Fruit fly (Drosophila melanogaster) whole organism, embryonic: ENCODE data around the gene dsx-c73A.

Experiments
- CG10543 ChIP-seq: fragments of 200-800 bp; sonication (Bioruptor generic); optimal IDR thresholded peaks from 3 replicates; lab custom pipeline; 2017; ENCODE audit warnings: missing biosample characterization, mild to moderate bottlenecking, missing genetic modification characterization, moderate library complexity
- CG10959 ChIP-seq: fragments of 200-800 bp; sonication (Bioruptor generic); IDR thresholded peaks from 2 replicates; pipeline ENCODE4 v1.3.6; 2022; ENCODE audit warnings: missing biosample characterization, missing genetic modification characterization
- CG10979 ChIP-seq: fragments of 200-800 bp; sonication (Bioruptor generic); optimal IDR thresholded peaks from 2 replicates; lab custom pipeline; 2018; ENCODE audit warnings: missing biosample characterization, mild to moderate bottlenecking, missing genetic modification characterization, moderate library complexity
- CG11085 ChIP-seq: fragments of 200-800 bp; sonication (Bioruptor generic); IDR thresholded peaks from 2 replicates; pipeline ENCODE4 v1.3.6; 2022; ENCODE audit warnings: missing biosample characterization, missing genetic modification characterization
- CG12155 ChIP-seq: fragments of 200-800 bp; sonication (Bioruptor generic); optimal IDR thresholded peaks from 3 replicates; lab custom pipeline; 2016; ENCODE audit warnings: missing biosample characterization, missing genetic modification characterization
- CG14965 ChIP-seq: fragments of 200-800 bp; sonication (Bioruptor generic); optimal IDR thresholded peaks from 2 replicates; lab custom pipeline; 2016; ENCODE audit warnings: missing biosample characterization, missing genetic modification characterization, borderline replicate concordance
- CG1529 ChIP-seq: fragments of 200-800 bp; sonication (Bioruptor generic); optimal IDR thresholded peaks from 3 replicates; lab custom pipeline; 2018; ENCODE audit warnings: missing biosample characterization, missing genetic modification characterization
- CG1602 ChIP-seq: fragments of 200-800 bp; sonication (Bioruptor generic); optimal IDR thresholded peaks from 3 replicates; lab custom pipeline; 2016; ENCODE audit warnings: missing biosample characterization, missing genetic modification characterization
- CG16863 ChIP-seq: fragments of 200-800 bp; sonication (Bioruptor generic); optimal IDR thresholded peaks from 3 replicates; lab custom pipeline; 2016; ENCODE audit warnings: missing biosample characterization, missing genetic modification characterization
- CG17328 ChIP-seq: fragments of 200-800 bp; sonication (Bioruptor generic); IDR thresholded peaks from 2 replicates; pipeline ENCODE4 v1.3.6; 2022; ENCODE audit warnings: missing biosample characterization, missing genetic modification characterization
- CG18476 ChIP-seq: fragments of 200-800 bp; sonication (Bioruptor generic); optimal IDR thresholded peaks from 2 replicates; lab custom pipeline; 2016; ENCODE audit warnings: missing biosample characterization, mild to moderate bottlenecking, missing genetic modification characterization
- CG30431 ChIP-seq: fragments of 200-800 bp; sonication (Bioruptor generic); optimal IDR thresholded peaks from 2 replicates; lab custom pipeline; 2017; ENCODE audit warnings: missing biosample characterization, missing genetic modification characterization
- CG3163 ChIP-seq: fragments of 200-800 bp; sonication (Bioruptor generic); optimal IDR thresholded peaks from 3 replicates; lab custom pipeline; 2016; ENCODE audit warnings: missing biosample characterization, missing genetic modification characterization
- CG5245 ChIP-seq: fragments of 200-800 bp; sonication (Bioruptor generic); optimal IDR thresholded peaks from 3 replicates; lab custom pipeline; 2016; ENCODE audit warnings: missing biosample characterization, missing genetic modification characterization
- CG8281 ChIP-seq: fragments of 200-800 bp; sonication (Bioruptor generic); optimal IDR thresholded peaks from 2 replicates; lab custom pipeline; 2018; ENCODE audit warnings: missing biosample characterization, mild to moderate bottlenecking, missing genetic modification characterization, moderate library complexity
- CG8290 ChIP-seq, 3 experiments: fragments of 200-800 bp; sonication (Bioruptor generic); optimal IDR thresholded peaks; 2 replicates each; lab custom pipeline; 2016 to 2019; ENCODE audit warnings: missing biosample characterization in 3 of 3, missing genetic modification characterization in 3 of 3, mild to moderate bottlenecking in 2 of 3, moderate library complexity in 1 of 3
- CG8478 ChIP-seq: fragments of >200 bp; optimal IDR thresholded peaks from 2 replicates; lab custom pipeline; 2018
- CG8924 ChIP-seq: fragments of 200-800 bp; optimal IDR thresholded peaks from 3 replicates; lab custom pipeline; 2019; ENCODE audit warnings: missing biosample characterization, mild to moderate bottlenecking, missing genetic modification characterization, moderate library complexity
- CHES-1-like ChIP-seq: fragments of 200-800 bp; sonication (Bioruptor generic); optimal IDR thresholded peaks from 2 replicates; lab custom pipeline; 2016; ENCODE audit warnings: missing biosample characterization, missing genetic modification characterization
- Dad ChIP-seq: fragments of 200-800 bp; sonication (Bioruptor generic); optimal IDR thresholded peaks from 3 replicates; lab custom pipeline; 2016; ENCODE audit warnings: missing biosample characterization, missing genetic modification characterization
- Dek ChIP-seq: fragments of 200-800 bp; sonication (Bioruptor generic); optimal IDR thresholded peaks from 3 replicates; lab custom pipeline; 2019; ENCODE audit warnings: missing biosample characterization, mild to moderate bottlenecking, missing genetic modification characterization, moderate library complexity
- Dp ChIP-seq: fragments of 200-800 bp; sonication (Bioruptor generic); optimal IDR thresholded peaks from 2 replicates; lab custom pipeline; 2018; ENCODE audit warnings: missing biosample characterization, mild to moderate bottlenecking, missing genetic modification characterization, moderate library complexity
- Hr78 ChIP-seq, 2 experiments: fragments of 200-800 bp in 1 of 2; fragments of >200 bp in 1 of 2; sonication (Bioruptor generic) in 1 of 2; optimal IDR thresholded peaks; 2 replicates each; lab custom pipeline; 2017 to 2019; ENCODE audit warnings: missing biosample characterization in 2 of 2, missing genetic modification characterization in 2 of 2, mild to moderate bottlenecking in 1 of 2, moderate library complexity in 1 of 2
- MTF-1 ChIP-seq: fragments of 200-800 bp; sonication (Bioruptor generic); optimal IDR thresholded peaks from 2 replicates; lab custom pipeline; 2018; ENCODE audit warnings: missing biosample characterization, mild to moderate bottlenecking, missing genetic modification characterization, borderline replicate concordance
- NK7.1 ChIP-seq: fragments of 200-800 bp; sonication (Bioruptor generic); optimal IDR thresholded peaks from 3 replicates; lab custom pipeline; 2016; ENCODE audit warnings: missing biosample characterization, missing genetic modification characterization
- Neu2 ChIP-seq: fragments of 200-800 bp; sonication (Bioruptor generic); optimal IDR thresholded peaks from 3 replicates; lab custom pipeline; 2016; ENCODE audit warnings: missing biosample characterization, missing genetic modification characterization, borderline replicate concordance
- ac ChIP-seq: fragments of 200-800 bp; sonication (Bioruptor generic); optimal IDR thresholded peaks from 3 replicates; lab custom pipeline; 2017; ENCODE audit warnings: missing biosample characterization, mild to moderate bottlenecking, missing genetic modification characterization
- ash1 ChIP-seq: fragments of 200-800 bp; sonication (Bioruptor generic); optimal IDR thresholded peaks from 2 replicates; lab custom pipeline; 2018; ENCODE audit warnings: missing biosample characterization, mild to moderate bottlenecking, missing genetic modification characterization
- cg ChIP-seq: fragments of 200-800 bp; sonication (Bioruptor generic); optimal IDR thresholded peaks from 3 replicates; lab custom pipeline; 2019; ENCODE audit warnings: missing biosample characterization, mild to moderate bottlenecking, missing genetic modification characterization, moderate library complexity
- chif ChIP-seq, 2 experiments: fragments of 200-800 bp; sonication (Bioruptor generic); optimal IDR thresholded peaks; 3 replicates each; lab custom pipeline; 2016; ENCODE audit warnings: missing biosample characterization in 2 of 2, missing genetic modification characterization in 2 of 2
- chn ChIP-seq: fragments of 200-800 bp; sonication (Bioruptor generic); optimal IDR thresholded peaks from 2 replicates; lab custom pipeline; 2016; ENCODE audit warnings: missing biosample characterization, missing genetic modification characterization
- dm ChIP-seq: fragments of 200-800 bp; sonication (Bioruptor generic); optimal IDR thresholded peaks from 3 replicates; lab custom pipeline; 2016; ENCODE audit warnings: missing biosample characterization, missing genetic modification characterization
- dmrt11E ChIP-seq: fragments of 200-800 bp; sonication (Bioruptor generic); optimal IDR thresholded peaks from 3 replicates; lab custom pipeline; 2018; ENCODE audit warnings: missing biosample characterization, mild to moderate bottlenecking, missing genetic modification characterization, moderate library complexity
- gt ChIP-seq: fragments of 200-800 bp; sonication (Bioruptor generic); IDR thresholded peaks from 2 replicates; pipeline ENCODE4 v1.3.6; 2022; ENCODE audit warnings: missing biosample characterization, missing genetic modification characterization
- jigr1 ChIP-seq: fragments of 200-800 bp; sonication (Bioruptor generic); IDR thresholded peaks from 3 replicates; pipeline ENCODE4 v1.3.6; 2022; ENCODE audit warnings: missing biosample characterization, missing genetic modification characterization
- lab ChIP-seq: fragments of 200-800 bp; sonication (Bioruptor generic); optimal IDR thresholded peaks from 3 replicates; lab custom pipeline; 2017; ENCODE audit warnings: missing biosample characterization, missing genetic modification characterization, mild to moderate bottlenecking, moderate library complexity, missing genetic modification reagents
- lola ChIP-seq, 3 experiments: fragments of >200 bp in 2 of 3; fragments of 200-800 bp in 1 of 3; sonication (Bioruptor generic) in 1 of 3; optimal IDR thresholded peaks; 2 replicates each; lab custom pipeline; 2017 to 2019; ENCODE audit warnings: missing biosample characterization in 3 of 3, missing genetic modification characterization in 3 of 3, mild to moderate bottlenecking in 1 of 3, moderate library complexity in 1 of 3
- nau ChIP-seq: fragments of 200-800 bp; sonication (Bioruptor generic); optimal IDR thresholded peaks from 3 replicates; lab custom pipeline; 2017; ENCODE audit warnings: missing biosample characterization, mild to moderate bottlenecking, missing genetic modification characterization, missing genetic modification reagents
- ranshi ChIP-seq: fragments of 200-800 bp; sonication (Bioruptor generic); IDR thresholded peaks from 2 replicates; pipeline ENCODE4 v1.3.6; 2022; ENCODE audit warnings: missing biosample characterization, missing genetic modification characterization
- repo ChIP-seq: fragments of 200-800 bp; sonication (Bioruptor generic); optimal IDR thresholded peaks from 2 replicates; lab custom pipeline; 2016; ENCODE audit warnings: missing biosample characterization, missing genetic modification characterization
- sc ChIP-seq, 3 experiments: fragments of >200 bp in 2 of 3; fragments of 200-800 bp in 1 of 3; sonication (Bioruptor generic) in 1 of 3; optimal IDR thresholded peaks; 2 replicates in 2 of 3; 3 replicates in 1 of 3; lab custom pipeline; 2017; ENCODE audit warnings: mild to moderate bottlenecking in 1 of 3, missing biosample characterization in 1 of 3, missing genetic modification characterization in 1 of 3, missing genetic modification reagents in 1 of 3
- sim ChIP-seq: fragments of 200-800 bp; sonication (Bioruptor generic); IDR thresholded peaks from 2 replicates; pipeline ENCODE4 v1.3.6; 2022; ENCODE audit warnings: missing biosample characterization, missing genetic modification characterization
- slbo ChIP-seq: fragments of 200-800 bp; sonication (Bioruptor generic); IDR thresholded peaks from 2 replicates; pipeline ENCODE4 v1.3.6; 2022; ENCODE audit warnings: missing biosample characterization, missing genetic modification characterization
- stwl ChIP-seq: fragments of 200-800 bp; sonication (Bioruptor generic); optimal IDR thresholded peaks from 3 replicates; lab custom pipeline; 2018; ENCODE audit warnings: missing biosample characterization, mild to moderate bottlenecking, missing genetic modification characterization, moderate library complexity
- wdn ChIP-seq: fragments of 200-800 bp; sonication (Bioruptor generic); IDR thresholded peaks from 2 replicates; pipeline ENCODE4 v1.3.6; 2022; ENCODE audit warnings: missing biosample characterization, missing genetic modification characterization
- zf30C ChIP-seq: fragments of 200-800 bp; sonication (Bioruptor generic); optimal IDR thresholded peaks from 3 replicates; lab custom pipeline; 2018; ENCODE audit warnings: missing biosample characterization, mild to moderate bottlenecking, missing genetic modification characterization
- zfh1 ChIP-seq: fragments of 200-800 bp; sonication (Bioruptor generic); IDR thresholded peaks from 3 replicates; pipeline ENCODE4 v1.3.6; 2022; ENCODE audit warnings: missing biosample characterization, missing genetic modification characterization

dsx-c73A gene

DNA sequence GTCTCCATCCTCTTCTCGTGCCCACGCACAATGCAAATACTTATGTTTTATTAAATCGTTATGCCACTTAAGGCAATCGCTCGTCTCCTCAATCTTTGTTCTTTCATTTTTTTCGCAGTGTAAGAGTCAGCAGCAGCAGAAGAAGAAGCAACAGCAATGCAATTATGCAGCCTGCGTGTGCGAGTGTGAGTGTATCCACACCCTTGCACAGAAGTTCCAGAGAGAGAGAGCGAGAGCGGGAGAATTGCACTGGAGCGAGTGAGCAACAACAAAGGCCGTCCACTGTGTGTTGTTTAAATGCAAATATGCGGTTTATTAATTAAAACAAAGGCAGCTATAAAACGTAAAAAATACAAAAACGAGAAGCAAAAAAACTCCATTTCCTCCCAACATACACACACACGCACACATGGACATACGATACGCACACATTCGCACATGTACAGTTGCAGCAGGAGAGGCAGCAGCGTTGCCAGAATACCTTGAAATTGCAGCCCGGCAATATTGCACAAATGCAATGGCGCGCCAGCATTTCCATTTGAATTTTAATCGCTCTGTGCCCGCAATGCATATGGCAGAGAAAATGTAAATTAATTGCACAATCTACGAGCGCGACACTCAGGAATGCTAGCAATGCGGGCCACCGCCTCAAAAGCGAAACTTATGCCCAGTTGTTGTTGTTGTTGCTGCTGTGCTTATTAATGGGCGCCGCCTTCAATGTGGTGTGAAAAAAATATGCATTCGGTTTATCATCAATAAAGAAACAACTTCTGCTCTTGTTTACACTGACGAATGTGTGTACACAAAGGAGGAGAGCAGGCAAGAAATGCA, 42.9 kb downstream of the dsx-c73A start (continued):
- TF ChIP-seq Dad (peak; percentile 12), CG1602 (GFP tag; lab: Kevin White, UChicago) (peak; percentile 3), slbo (GFP tag; lab: Robert Waterston, UW) (no peak), CG11085 (no peak), zf30C (GFP tag; lab: Kevin White, UChicago) (peak; percentile 93), CG10979 (tag; lab: Kevin White, UChicago) (peak; percentile 22), gt (GFP tag; lab: Robert Waterston, UW) (no peak), repo (GFP tag; lab: Kevin White, UChicago) (peak; percentile 19), chif (GFP tag; optimal IDR thresholded peaks at IDR 0.05; lab: Kevin White, UChicago) (peak; percentile 29 to 62), MTF-1 (peak; percentile 73), CG30431 (GFP tag; lab: Kevin White, UChicago) (peak; percentile 17), CHES-1-like (GFP tag; lab: Kevin White, UChicago) (peak; percentile 35), wdn (GFP tag; lab: Robert Waterston, UW) (no peak), jigr1 (GFP tag; lab: Robert Waterston, UW) (no peak), ac (GFP tag; lab: Kevin White, UChicago) (peak; percentile 91), stwl (peak; percentile 0), Dek (tag; lab: Kevin White, UChicago) (no peak), CG17328 (GFP tag; lab: Robert Waterston, UW) (0 out of 2 replicates have a peak, but pooled peaks have one; percentile 27), NK7.1 (peak; percentile 43), CG8924 (peak; percentile 34), sim (GFP tag; lab: Robert Waterston, UW) (peak; percentile 69), CG12155 (GFP tag; lab: Kevin White, UChicago) (no peak), CG14965 (peak; percentile 20), CG1529 (peak; percentile 44), Dp (GFP tag; lab: Kevin White, UChicago) (peak; percentile 57), dmrt11E (tag; lab: Kevin White, UChicago) (peak; percentile 71), CG10959 (GFP tag; lab: Robert Waterston, UW) (peak; percentile 70; the same call in 1 of the 2 replicates), sc (optimal IDR thresholded peaks at IDR 0.05; lab: Kevin White, UChicago) (no peak), sc (GFP tag; optimal IDR thresholded peaks at IDR 0.05; lab: Kevin White, UChicago) (peak; percentile 28), nau (no peak), CG10543 (GFP tag; lab: Kevin White, UChicago) (peak; percentile 40), dm (peak; percentile 37), zfh1 (GFP tag; lab: Robert Waterston, UW) (peak; percentile 75; the same call in 2 of the 3 replicates), chn (GFP tag; lab: Kevin White, UChicago) (peak; percentile 24), ash1 (GFP tag; lab: Kevin White, UChicago) (no peak), CG8290 (GFP tag; optimal IDR thresholded peaks at IDR 0.05; lab: Kevin White, UChicago) (peak; percentile 65), CG8290 (tag; optimal IDR thresholded peaks at IDR 0.05; lab: Kevin White, UChicago) (peak in 1 of 2 experiments; percentile 80), lola (GFP tag; optimal IDR thresholded peaks at IDR 0.05; lab: Kevin White, UChicago) (peak in 1 of 3 experiments; percentile 64), CG8281 (tag; lab: Kevin White, UChicago) (peak; percentile 29), ranshi (GFP tag; lab: Robert Waterston, UW) (0 out of 2 replicates have a peak, but pooled peaks have one; percentile 33), Hr78 (GFP tag; optimal IDR thresholded peaks at IDR 0.05; lab: Kevin White, UChicago) (no peak), CG3163 (GFP tag; lab: Kevin White, UChicago) (peak; percentile 33), CG16863 (peak; percentile 4), CG5245 (peak; percentile 32), CG8478 (lab: Kevin White, UChicago) (peak; percentile 2), cg (GFP tag; lab: Kevin White, UChicago) (peak; percentile 78), Neu2 (GFP tag; lab: Kevin White, UChicago) (peak; percentile 29), lab (GFP tag; lab: Kevin White, UChicago) (no peak), CG18476 (GFP tag; lab: Kevin White, UChicago) (peak; percentile 36)
